Worm (Caenorhabditis elegans) whole organism, L2 larva: Measurements from ENCODE around the gene fbxa-211.

Source experiments
- F13H6.1 ChIP-seq: sonication (generic microtip); optimal IDR thresholded peaks from 2 replicates; lab custom pipeline; 2016; ENCODE audit warnings: missing genetic modification characterization, missing compliant biosample characterization
- Y55F3AM.14 ChIP-seq: fragments of 200-800 bp; sonication (Bioruptor generic); optimal IDR thresholded peaks from 2 replicates; lab custom pipeline; 2018; ENCODE audit warnings: mild to moderate bottlenecking, missing genetic modification characterization, missing compliant biosample characterization
- ZK546.5 ChIP-seq: sonication (generic microtip); optimal IDR thresholded peaks from 2 replicates; lab custom pipeline; 2017; ENCODE audit warnings: missing biosample characterization, missing genetic modification characterization
- aly-2 ChIP-seq: fragments of 150-350 bp; optimal IDR thresholded peaks from 2 replicates; lab custom pipeline; 2014; ENCODE audit warnings: missing biosample characterization, missing genetic modification characterization
- ama-1 ChIP-seq: fragments of 150-350 bp; optimal IDR thresholded peaks from 2 replicates; lab custom pipeline; 2018; ENCODE audit warnings: inconsistent platforms
- blmp-1 ChIP-seq: sonication (generic microtip); optimal IDR thresholded peaks from 2 replicates; lab custom pipeline; 2017; ENCODE audit warnings: missing genetic modification characterization, mild to moderate bottlenecking, missing compliant biosample characterization, antibody characterized with exemption, moderate library complexity; ENCODE audit not compliant: insufficient read depth
- elt-1 ChIP-seq: fragments of 150-350 bp; optimal IDR thresholded peaks from 2 replicates; lab custom pipeline; 2014; ENCODE audit warnings: missing biosample characterization, missing genetic modification characterization
- fos-1 ChIP-seq: fragments of 150-350 bp; optimal IDR thresholded peaks from 2 replicates; lab custom pipeline; 2014; ENCODE audit warnings: missing biosample characterization, missing genetic modification characterization
- mbf-1 ChIP-seq: sonication (generic microtip); optimal IDR thresholded peaks from 2 replicates; lab custom pipeline; 2017; ENCODE audit warnings: missing biosample characterization, missing genetic modification characterization
- nhr-12 ChIP-seq: fragments of 150-350 bp; optimal IDR thresholded peaks from 2 replicates; lab custom pipeline; 2014; ENCODE audit warnings: missing biosample characterization, missing genetic modification characterization
- nhr-129 ChIP-seq: fragments of 150-350 bp; optimal IDR thresholded peaks from 2 replicates; lab custom pipeline; 2014; ENCODE audit warnings: missing biosample characterization, missing genetic modification characterization
- nhr-23 ChIP-seq: fragments of 150-350 bp; optimal IDR thresholded peaks from 2 replicates; lab custom pipeline; 2014; ENCODE audit warnings: missing biosample characterization, missing genetic modification reagents, missing genetic modification characterization
- nhr-237 ChIP-seq: fragments of 150-350 bp; optimal IDR thresholded peaks from 2 replicates; lab custom pipeline; 2014; ENCODE audit warnings: missing biosample characterization, missing genetic modification characterization
- peb-1 ChIP-seq: fragments of 150-350 bp; optimal IDR thresholded peaks from 2 replicates; lab custom pipeline; 2014; ENCODE audit warnings: missing biosample characterization, missing genetic modification characterization
- sem-4 ChIP-seq: fragments of 150-350 bp; optimal IDR thresholded peaks from 2 replicates; lab custom pipeline; 2014; ENCODE audit warnings: missing biosample characterization, missing genetic modification reagents, missing genetic modification characterization
- unc-55 ChIP-seq: fragments of 150-350 bp; sonication (generic microtip); optimal IDR thresholded peaks from 3 replicates; lab custom pipeline; 2014; ENCODE audit warnings: missing biosample characterization, missing genetic modification reagents, missing genetic modification characterization

The fbxa-211 gene

DNA sequence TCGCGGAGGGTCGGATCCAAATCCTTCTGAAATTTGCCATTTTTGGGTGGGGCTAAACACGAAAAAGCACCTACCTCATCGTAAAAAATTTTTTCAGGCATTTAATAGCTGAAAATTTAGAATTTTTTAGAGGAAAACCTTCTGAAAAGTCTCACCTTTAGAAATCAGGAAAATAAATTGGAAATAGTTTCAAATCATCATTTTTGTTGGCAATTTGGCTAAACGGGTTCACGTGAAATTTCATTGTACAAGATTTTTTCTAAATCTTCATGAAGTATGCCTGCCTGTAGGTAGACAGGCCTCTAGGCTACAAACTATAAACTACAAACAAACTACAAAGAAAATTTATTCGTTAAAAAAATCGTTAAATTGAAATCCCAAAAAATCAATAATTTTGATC is 40.9 kb downstream of the fbxa-211 start, which contains the start of gene C14A6.7:
Gene C14A6.7 (minus strand): TSS at position 101 of the 400 bp plus-strand sequence.
- TF ChIP-seq peb-1 (no peak), fos-1 (tag; lab: Kevin White, UChicago) (no peak), nhr-12 (tag; lab: Kevin White, UChicago) (no peak), ZK546.5 (tag; lab: Kevin White, UChicago) (no peak), blmp-1 (tag; lab: Kevin White, UChicago) (no peak)

DNA sequence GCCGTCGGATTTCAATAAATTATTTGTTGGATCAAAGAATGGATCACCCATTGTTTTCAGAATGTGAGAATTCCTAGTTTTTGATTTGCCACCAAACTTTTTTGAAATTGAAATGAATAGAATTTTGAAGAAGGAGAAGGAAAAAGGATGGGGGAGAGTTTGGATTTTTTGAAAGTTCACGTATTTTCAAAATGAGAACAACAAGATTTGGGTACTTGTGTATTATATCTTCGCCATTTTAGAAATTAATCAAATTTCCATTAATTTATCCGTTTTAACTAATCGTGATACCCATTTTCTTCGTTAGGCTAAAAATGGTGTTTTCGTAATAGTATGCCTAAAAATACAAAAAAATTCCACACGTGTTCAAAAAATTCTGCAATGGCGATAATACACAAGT is 44.2 kb downstream of the fbxa-211 start, which contains the start of gene C14A6.8:
Gene C14A6.8 (minus strand): TSS at position 101 of the 400 bp plus-strand sequence.
- TF ChIP-seq sem-4 (no peak), unc-55 (GFP tag; lab: Kevin White, UChicago) (no peak), ZK546.5 (tag; lab: Kevin White, UChicago) (no peak), nhr-23 (tag; lab: Kevin White, UChicago) (no peak), Y55F3AM.14 (GFP tag; lab: Kevin White, UChicago) (no peak), ama-1 (lab: Kevin White, UChicago) (no peak), elt-1 (tag; lab: Kevin White, UChicago) (no peak), nhr-237 (tag; lab: Kevin White, UChicago) (no peak), aly-2 (no peak), mbf-1 (tag; lab: Kevin White, UChicago) (no peak), F13H6.1 (tag; lab: Kevin White, UChicago) (no peak), nhr-129 (tag; lab: Kevin White, UChicago) (no peak), nhr-12 (tag; lab: Kevin White, UChicago) (no peak)
